Fruit fly (Drosophila melanogaster) S2 (cell line): ENCODE measurements around the gene Cfp1.

Source experiments
- CG8478 ChIP-seq: fragments of >200 bp; optimal IDR thresholded peaks from 2 replicates; lab custom pipeline; 2018
- CTCF ChIP-seq, 2 experiments: fragments of >200 bp; optimal IDR thresholded peaks; 2 replicates each; lab custom pipeline; 2018

- TF ChIP-seq CG8478 (lab: Kevin White, UChicago) (no peak), CTCF (optimal IDR thresholded peaks at IDR 0.05; lab: Kevin White, UChicago) (no peak)
Measured at dm6 chrX:9305735-9306134, 33.0 kb upstream of the Cfp1 start.
